Worm (Caenorhabditis elegans) whole organism, mixed stage, embryonic: Measurements from ENCODE around the gene T01B7.9.

ENCODE experiments used
- blmp-1 ChIP-seq: fragments of 150-350 bp; optimal IDR thresholded peaks from 2 replicates; lab custom pipeline; 2014; ENCODE audit warnings: missing biosample characterization, missing genetic modification characterization
- ces-1 ChIP-seq: fragments of 150-350 bp; optimal IDR thresholded peaks from 2 replicates; lab custom pipeline; 2014; ENCODE audit warnings: missing biosample characterization, missing genetic modification reagents, missing genetic modification characterization
- elt-1 ChIP-seq: sonication (generic microtip); optimal IDR thresholded peaks from 2 replicates; lab custom pipeline; 2017; ENCODE audit warnings: missing genetic modification characterization, mild to moderate bottlenecking, missing compliant biosample characterization, antibody characterized with exemption, moderate library complexity, borderline replicate concordance; ENCODE audit not compliant: insufficient read depth
- ham-2 ChIP-seq: fragments of 200-800 bp; sonication (Bioruptor generic); optimal IDR thresholded peaks from 2 replicates; lab custom pipeline; 2018; ENCODE audit warnings: mild to moderate bottlenecking, missing genetic modification characterization, missing compliant biosample characterization
- mab-5 ChIP-seq: fragments of 150-350 bp; optimal IDR thresholded peaks from 2 replicates; lab custom pipeline; 2014; ENCODE audit warnings: missing biosample characterization, missing genetic modification characterization
- mep-1 ChIP-seq: fragments of 150-350 bp; optimal IDR thresholded peaks from 2 replicates; lab custom pipeline; 2017; ENCODE audit warnings: missing biosample characterization, missing genetic modification reagents, missing genetic modification characterization, inconsistent platforms
- nhr-2 ChIP-seq: fragments of 150-350 bp; optimal IDR thresholded peaks from 2 replicates; lab custom pipeline; 2014; ENCODE audit warnings: missing biosample characterization, missing genetic modification characterization
- nhr-237 ChIP-seq: fragments of 150-350 bp; optimal IDR thresholded peaks from 2 replicates; lab custom pipeline; 2014; ENCODE audit warnings: missing biosample characterization, missing genetic modification characterization
- nhr-76 ChIP-seq: sonication (generic microtip); optimal IDR thresholded peaks from 2 replicates; lab custom pipeline; 2017; ENCODE audit warnings: missing biosample characterization, missing genetic modification characterization
- pha-4 ChIP-seq: fragments of 150-350 bp; optimal IDR thresholded peaks from 2 replicates; lab custom pipeline; 2018; ENCODE audit warnings: missing biosample characterization, missing genetic modification reagents, missing genetic modification characterization
- tbx-8 ChIP-seq: fragments of 200-800 bp; sonication (Bioruptor generic); optimal IDR thresholded peaks from 2 replicates; lab custom pipeline; 2018; ENCODE audit warnings: mild to moderate bottlenecking, missing genetic modification characterization, moderate library complexity, missing compliant biosample characterization
- unc-39 ChIP-seq: fragments of 150-350 bp; optimal IDR thresholded peaks from 2 replicates; lab custom pipeline; 2014; ENCODE audit warnings: missing biosample characterization, missing genetic modification characterization
- ztf-11 ChIP-seq: fragments of 150-350 bp; optimal IDR thresholded peaks from 2 replicates; lab custom pipeline; 2014; ENCODE audit warnings: missing biosample characterization, missing genetic modification characterization

ce11 chrII:8770675-8771074, 44.1 kb upstream of the T01B7.9 start, which contains the start of gene let-19:
- TF ChIP-seq ces-1 (no peak), mab-5 (no peak), nhr-76 (tag; lab: Kevin White, UChicago) (no peak), ztf-11 (tag; lab: Kevin White, UChicago) (no peak), unc-39 (tag; lab: Kevin White, UChicago) (no peak), elt-1 (tag; lab: Kevin White, UChicago) (no peak), blmp-1 (tag; lab: Kevin White, UChicago) (no peak), mep-1 (no peak), pha-4 (no peak), ham-2 (GFP tag; lab: Kevin White, UChicago) (no peak), tbx-8 (GFP tag; lab: Kevin White, UChicago) (no peak), nhr-2 (tag; lab: Kevin White, UChicago) (no peak), nhr-237 (no peak)
